Worm (Caenorhabditis elegans) whole organism, L4 larva: Measurements from ENCODE around the gene F13D11.4.

ENCODE experiments used
- D1046.2 ChIP-seq: fragments of 200-800 bp; sonication (Bioruptor generic); IDR thresholded peaks from 2 replicates; pipeline ENCODE4 v1.3.6; 2022; ENCODE audit warnings: missing genetic modification characterization, missing compliant biosample characterization
- F26F4.8 ChIP-seq: fragments of 200-800 bp; sonication (Bioruptor generic); conservative IDR thresholded peaks from 2 replicates; pipeline ENCODE4 v1.3.6; 2022; ENCODE audit warnings: missing genetic modification characterization, missing compliant biosample characterization
- F37D6.2 ChIP-seq: sonication (generic microtip); optimal IDR thresholded peaks from 2 replicates; lab custom pipeline; 2016; ENCODE audit warnings: mild to moderate bottlenecking, missing genetic modification characterization, missing compliant biosample characterization
- T20F7.1 ChIP-seq: fragments of 200-800 bp; sonication (Bioruptor generic); optimal IDR thresholded peaks from 2 replicates; lab custom pipeline; 2018; ENCODE audit warnings: mild to moderate bottlenecking, missing genetic modification characterization, missing compliant biosample characterization
- Y5F2A.4 ChIP-seq: fragments of 200-800 bp; sonication (Bioruptor generic); optimal IDR thresholded peaks from 2 replicates; lab custom pipeline; 2018; ENCODE audit warnings: mild to moderate bottlenecking, missing genetic modification characterization, missing compliant biosample characterization
- Y75B8A.6 ChIP-seq: fragments of 200-800 bp; sonication (Bioruptor generic); IDR thresholded peaks from 2 replicates; pipeline ENCODE4 v1.3.6; 2022; ENCODE audit warnings: missing genetic modification reagents, missing genetic modification characterization, missing compliant biosample characterization
- ZK546.5 ChIP-seq, 2 experiments: sonication (generic microtip); optimal IDR thresholded peaks; 2 replicates each; lab custom pipeline; 2017; ENCODE audit warnings: missing biosample characterization in 2 of 2, missing genetic modification characterization in 2 of 2
- ama-1 ChIP-seq: fragments of 150-350 bp; optimal IDR thresholded peaks from 2 replicates; lab custom pipeline; 2014; ENCODE audit warnings: inconsistent platforms, mixed read lengths
- arid-1 ChIP-seq: fragments of 200-800 bp; sonication (Bioruptor generic); conservative IDR thresholded peaks from 2 replicates; pipeline ENCODE4 v1.3.6; 2022; ENCODE audit warnings: missing genetic modification reagents, missing genetic modification characterization, missing compliant biosample characterization
- ceh-28 ChIP-seq: fragments of 150-350 bp; optimal IDR thresholded peaks from 2 replicates; lab custom pipeline; 2014; ENCODE audit warnings: missing biosample characterization, missing genetic modification reagents, missing genetic modification characterization
- ctbp-1 ChIP-seq: fragments of 200-800 bp; sonication (Bioruptor generic); IDR thresholded peaks from 2 replicates; pipeline ENCODE4 v1.3.6; 2022; ENCODE audit warnings: missing genetic modification reagents, missing genetic modification characterization, missing compliant biosample characterization
- daf-16 ChIP-seq, 3 experiments: sonication (generic microtip); optimal IDR thresholded peaks; 2 replicates each; lab custom pipeline; 2016 to 2017; ENCODE audit warnings: missing genetic modification characterization in 3 of 3, missing genetic modification reagents in 3 of 3, mild to moderate bottlenecking in 2 of 3, missing compliant biosample characterization in 2 of 3, missing biosample characterization in 1 of 3, moderate library complexity in 1 of 3
- daf-19 ChIP-seq: fragments of 200-800 bp; sonication (Bioruptor generic); conservative IDR thresholded peaks from 2 replicates; pipeline ENCODE4 v1.3.6; 2022; ENCODE audit warnings: missing genetic modification characterization, missing compliant biosample characterization
- daf-8 ChIP-seq: fragments of 200-800 bp; sonication (Bioruptor generic); IDR thresholded peaks from 2 replicates; pipeline ENCODE4 v1.3.6; 2022; ENCODE audit warnings: missing genetic modification characterization, missing compliant biosample characterization
- egl-27 ChIP-seq: sonication (generic microtip); optimal IDR thresholded peaks from 3 replicates; lab custom pipeline; 2017; ENCODE audit warnings: missing biosample characterization, missing genetic modification reagents, missing genetic modification characterization
- hlh-11 ChIP-seq: fragments of 200-800 bp; sonication (Bioruptor generic); optimal IDR thresholded peaks from 2 replicates; lab custom pipeline; 2018; ENCODE audit warnings: mild to moderate bottlenecking, missing genetic modification characterization, missing compliant biosample characterization
- hmg-1.1 ChIP-seq: fragments of 200-800 bp; sonication (Bioruptor generic); IDR thresholded peaks from 2 replicates; pipeline ENCODE4 v1.3.6; 2022; ENCODE audit warnings: missing genetic modification reagents, missing genetic modification characterization, missing compliant biosample characterization
- lim-7 ChIP-seq: fragments of 200-800 bp; sonication (Bioruptor generic); IDR thresholded peaks from 2 replicates; pipeline ENCODE4 v1.3.6; 2022; ENCODE audit warnings: missing genetic modification characterization, missing compliant biosample characterization
- lin-1 ChIP-seq: fragments of 200-800 bp; sonication (Bioruptor generic); IDR thresholded peaks from 2 replicates; pipeline ENCODE4 v1.3.6; 2022; ENCODE audit warnings: missing genetic modification reagents, missing genetic modification characterization, missing compliant biosample characterization
- lsy-2 ChIP-seq, 2 experiments: fragments of 150-350 bp in 1 of 2; sonication (generic microtip) in 1 of 2; optimal IDR thresholded peaks; 2 replicates each; lab custom pipeline; 2014 to 2017; ENCODE audit warnings: missing biosample characterization in 2 of 2, missing genetic modification characterization in 2 of 2
- madf-5 ChIP-seq, 2 experiments: fragments of 200-800 bp; sonication (Bioruptor generic); IDR thresholded peaks; 2 replicates each; pipeline ENCODE4 v1.3.6; 2022; ENCODE audit warnings: missing compliant biosample characterization in 2 of 2, missing genetic modification characterization in 2 of 2
- mep-1 ChIP-seq: fragments of 150-350 bp; sonication (generic microtip); optimal IDR thresholded peaks from 3 replicates; lab custom pipeline; 2014; ENCODE audit warnings: missing biosample characterization, missing genetic modification characterization
- nhr-41 ChIP-seq: fragments of 200-800 bp; sonication (Bioruptor generic); IDR thresholded peaks from 2 replicates; pipeline ENCODE4 v1.3.6; 2022; ENCODE audit warnings: missing genetic modification reagents, missing genetic modification characterization, missing compliant biosample characterization
- nhr-48 ChIP-seq: sonication (generic microtip); optimal IDR thresholded peaks from 2 replicates; lab custom pipeline; 2016; ENCODE audit warnings: mild to moderate bottlenecking, missing genetic modification characterization, missing compliant biosample characterization
- nhr-6 ChIP-seq: fragments of 150-350 bp; optimal IDR thresholded peaks from 2 replicates; lab custom pipeline; 2014; ENCODE audit warnings: missing biosample characterization, missing genetic modification characterization
- nhr-76 ChIP-seq: fragments of 150-350 bp; optimal IDR thresholded peaks from 2 replicates; lab custom pipeline; 2014; ENCODE audit warnings: missing biosample characterization, missing genetic modification characterization
- rbr-2 ChIP-seq: sonication (generic microtip); optimal IDR thresholded peaks from 2 replicates; lab custom pipeline; 2016; ENCODE audit warnings: missing genotype, missing genetic modification characterization, missing compliant biosample characterization
- saeg-2 ChIP-seq: fragments of 200-800 bp; sonication (Bioruptor generic); IDR thresholded peaks from 2 replicates; pipeline ENCODE4 v1.3.6; 2022; ENCODE audit warnings: missing genetic modification reagents, missing genetic modification characterization, missing compliant biosample characterization
- sdz-12 ChIP-seq: fragments of 200-800 bp; sonication (Bioruptor generic); optimal IDR thresholded peaks from 2 replicates; lab custom pipeline; 2018; ENCODE audit warnings: mild to moderate bottlenecking, missing genetic modification characterization, missing compliant biosample characterization
- set-16 ChIP-seq: fragments of 200-800 bp; sonication (Bioruptor generic); IDR thresholded peaks from 2 replicates; pipeline ENCODE4 v1.3.6; 2022; ENCODE audit warnings: missing genetic modification reagents, missing genetic modification characterization, missing compliant biosample characterization
- skn-1 ChIP-seq: fragments of 150-350 bp; optimal IDR thresholded peaks from 2 replicates; lab custom pipeline; 2014; ENCODE audit warnings: missing biosample characterization, missing genetic modification characterization
- tag-97 ChIP-seq: fragments of 200-800 bp; sonication (Bioruptor generic); IDR thresholded peaks from 2 replicates; pipeline ENCODE4 v1.3.6; 2022; ENCODE audit warnings: missing genetic modification characterization, missing compliant biosample characterization
- unc-62 ChIP-seq, 3 experiments: fragments of 150-350 bp in 1 of 3; sonication (generic microtip); optimal IDR thresholded peaks in 2 of 3; peaks in 1 of 3; 1 replicate in 1 of 3; 2 replicates in 2 of 3; lab custom pipeline; 2014 to 2017; ENCODE audit warnings: missing biosample characterization in 3 of 3, missing genetic modification characterization in 3 of 3, missing genetic modification reagents in 3 of 3, missing genotype in 1 of 3
- vab-7 ChIP-seq: fragments of 200-800 bp; sonication (Bioruptor generic); IDR thresholded peaks from 2 replicates; pipeline ENCODE4 v1.3.6; 2022; ENCODE audit warnings: missing genetic modification reagents, missing genetic modification characterization, missing compliant biosample characterization
- zag-1 ChIP-seq: fragments of 150-350 bp; optimal IDR thresholded peaks from 2 replicates; lab custom pipeline; 2014; ENCODE audit warnings: missing biosample characterization, missing genetic modification characterization
- zfp-2 ChIP-seq: sonication (generic microtip); optimal IDR thresholded peaks from 2 replicates; lab custom pipeline; 2016; ENCODE audit warnings: mild to moderate bottlenecking, missing genetic modification characterization, missing compliant biosample characterization
- zip-2 ChIP-seq: fragments of 150-350 bp; optimal IDR thresholded peaks from 2 replicates; lab custom pipeline; 2014; ENCODE audit warnings: missing biosample characterization, missing genetic modification characterization

The F13D11.4 gene

ce11 chrX:5817078-5817477 lies 17.5 kb downstream of the F13D11.4 start:
- TF ChIP-seq sdz-12: no peak
- TF ChIP-seq Y5F2A.4 (GFP tag; lab: Kevin White, UChicago): no peak
- TF ChIP-seq tag-97: no peak
- TF ChIP-seq vab-7 (GFP tag; lab: Robert Waterston, UW): no peak
- TF ChIP-seq T20F7.1 (GFP tag; lab: Kevin White, UChicago): no peak
- no peak for TF ChIP-seq skn-1
- TF ChIP-seq egl-27 (tag; lab: Kevin White, UChicago): no peak
- TF ChIP-seq arid-1 (GFP tag; lab: Robert Waterston, UW): no peak
- TF ChIP-seq nhr-76 (tag; lab: Kevin White, UChicago): no peak
- no peak for TF ChIP-seq F26F4.8 (GFP tag; lab: Robert Waterston, UW)
- no peak for TF ChIP-seq zag-1 (tag; lab: Kevin White, UChicago)
- TF ChIP-seq lim-7 (GFP tag; lab: Robert Waterston, UW): no peak

ce11 chrX:5816346-5816745 lies 18.3 kb downstream of the F13D11.4 start:
- TF ChIP-seq hlh-11 (tag; lab: Kevin White, UChicago) (peak; percentile 3), F37D6.2 (peak; percentile 29), nhr-41 (GFP tag; lab: Robert Waterston, UW) (no peak), rbr-2 (tag; lab: Kevin White, UChicago) (peak; percentile 38), Y75B8A.6 (GFP tag; lab: Robert Waterston, UW) (no peak), ctbp-1 (GFP tag; lab: Robert Waterston, UW) (0 out of 2 replicates have a peak, but pooled peaks have one; percentile 7), zfp-2 (tag; lab: Kevin White, UChicago) (no peak), set-16 (GFP tag; lab: Robert Waterston, UW) (peak; percentile 63), saeg-2 (GFP tag; lab: Robert Waterston, UW) (0 out of 2 replicates have a peak, but pooled peaks have one; percentile 20), mep-1 (tag; lab: Kevin White, UChicago) (peak; percentile 31), hmg-1.1 (GFP tag; lab: Robert Waterston, UW) (peak; percentile 52), lsy-2 (tag; optimal IDR thresholded peaks at IDR 0.05; lab: Kevin White, UChicago) (peak in 1 of 2 experiments; percentile 34), vab-7 (GFP tag; lab: Robert Waterston, UW) (peak; percentile 55), F26F4.8 (GFP tag; lab: Robert Waterston, UW) (no peak), ceh-28 (tag; lab: Kevin White, UChicago) (no peak), nhr-6 (tag; lab: Kevin White, UChicago) (no peak)

ce11 chrX:5815343-5815742 lies 19.3 kb downstream of the F13D11.4 start:
- TF ChIP-seq zip-2 (tag; lab: Kevin White, UChicago): no peak
- no peak for TF ChIP-seq ZK546.5 (tag; optimal IDR thresholded peaks at IDR 0.05; lab: Kevin White, UChicago)
- no peak for TF ChIP-seq nhr-48 (tag; lab: Kevin White, UChicago)
- peak in 1 of 2 experiments; percentile 88 for TF ChIP-seq daf-16 (GFP tag; optimal IDR thresholded peaks at IDR 0.05; lab: Kevin White, UChicago)
- TF ChIP-seq daf-16 (tag; optimal IDR thresholded peaks at IDR 0.05; lab: Kevin White, UChicago): no peak
- no peak for TF ChIP-seq rbr-2 (tag; lab: Kevin White, UChicago)
- TF ChIP-seq unc-62 (GFP tag; optimal IDR thresholded peaks at IDR 0.05 in 1 of 2; lab: Kevin White, UChicago): peak in 1 of 2 experiments; percentile 11
- TF ChIP-seq unc-62 (tag; optimal IDR thresholded peaks at IDR 0.05; lab: Kevin White, UChicago): no peak
- no peak for TF ChIP-seq madf-5 (GFP tag; IDR thresholded peaks at IDR 0.05; lab: Robert Waterston, UW)
- no peak for TF ChIP-seq daf-8 (GFP tag; lab: Robert Waterston, UW)
- TF ChIP-seq nhr-41 (GFP tag; lab: Robert Waterston, UW): no peak
- TF ChIP-seq hlh-11 (tag; lab: Kevin White, UChicago): peak; percentile 44
- TF ChIP-seq vab-7 (GFP tag; lab: Robert Waterston, UW): no peak
- no peak for TF ChIP-seq lin-1 (GFP tag; lab: Robert Waterston, UW)
- 0 out of 2 replicates have a peak, but pooled peaks have one; percentile 27 for TF ChIP-seq daf-19 (GFP tag; lab: Robert Waterston, UW)
- TF ChIP-seq ama-1 (lab: Kevin White, UChicago): no peak
- TF ChIP-seq D1046.2: no peak
